Worm (Caenorhabditis elegans) whole organism, young adult: ENCODE measurements around the gene K12H6.2.

ENCODE experiments used
- B0019.2 ChIP-seq: fragments of 200-800 bp; sonication (Bioruptor generic); conservative IDR thresholded peaks from 2 replicates; pipeline ENCODE4 v1.3.6; 2022; ENCODE audit warnings: missing genetic modification reagents, missing genetic modification characterization, missing compliant biosample characterization
- B0336.3 ChIP-seq: fragments of 200-800 bp; sonication (Bioruptor generic); IDR thresholded peaks from 2 replicates; pipeline ENCODE4 v1.3.6; 2022; ENCODE audit warnings: missing genetic modification characterization, missing compliant biosample characterization
- D2030.7 ChIP-seq: fragments of 200-800 bp; sonication (Bioruptor generic); IDR thresholded peaks from 2 replicates; pipeline ENCODE4 v1.3.6; 2022; ENCODE audit warnings: missing genetic modification reagents, missing genetic modification characterization, missing compliant biosample characterization
- F39B2.1 ChIP-seq: fragments of 200-800 bp; sonication (Bioruptor generic); IDR thresholded peaks from 2 replicates; pipeline ENCODE4 v1.3.6; 2022; ENCODE audit warnings: missing genetic modification reagents, missing genetic modification characterization, missing compliant biosample characterization
- F52B5.7 ChIP-seq: sonication (generic microtip); optimal IDR thresholded peaks from 2 replicates; lab custom pipeline; 2016; ENCODE audit warnings: mild to moderate bottlenecking, missing genetic modification characterization, missing compliant biosample characterization
- K11D2.4 ChIP-seq: fragments of 200-800 bp; sonication (Bioruptor generic); IDR thresholded peaks from 2 replicates; pipeline ENCODE4 v1.3.6; 2022; ENCODE audit warnings: missing genetic modification reagents, missing genetic modification characterization, missing compliant biosample characterization
- aptf-3 ChIP-seq: fragments of 200-800 bp; sonication (Bioruptor generic); IDR thresholded peaks from 2 replicates; pipeline ENCODE4 v1.3.6; 2022; ENCODE audit warnings: missing genetic modification characterization, missing compliant biosample characterization
- atf-7 ChIP-seq: sonication (generic microtip); optimal IDR thresholded peaks from 2 replicates; lab custom pipeline; 2017; ENCODE audit warnings: mild to moderate bottlenecking, missing genetic modification characterization, missing compliant biosample characterization
- athp-1 ChIP-seq: sonication (generic microtip); optimal IDR thresholded peaks from 2 replicates; lab custom pipeline; 2017; ENCODE audit warnings: mild to moderate bottlenecking, missing genetic modification characterization, missing compliant biosample characterization
- attf-3 ChIP-seq: fragments of 200-800 bp; sonication (Bioruptor generic); conservative IDR thresholded peaks from 2 replicates; pipeline ENCODE4 v1.3.6; 2022; ENCODE audit warnings: missing genetic modification reagents, missing genetic modification characterization, missing compliant biosample characterization
- attf-5 ChIP-seq: fragments of 200-800 bp; sonication (Bioruptor generic); optimal IDR thresholded peaks from 2 replicates; lab custom pipeline; 2018; ENCODE audit warnings: mild to moderate bottlenecking, missing genetic modification characterization, missing compliant biosample characterization
- ceh-27 ChIP-seq: fragments of 200-800 bp; sonication (Bioruptor generic); optimal IDR thresholded peaks from 2 replicates; lab custom pipeline; 2018; ENCODE audit warnings: mild to moderate bottlenecking, missing genetic modification characterization, moderate library complexity, missing compliant biosample characterization
- ceh-40 ChIP-seq: fragments of 200-800 bp; sonication (Bioruptor generic); IDR thresholded peaks from 2 replicates; pipeline ENCODE4 v1.3.6; 2022; ENCODE audit warnings: missing genetic modification characterization, missing compliant biosample characterization
- egrh-3 ChIP-seq: fragments of 200-800 bp; sonication (Bioruptor generic); IDR thresholded peaks from 2 replicates; pipeline ENCODE4 v1.3.6; 2022; ENCODE audit warnings: missing genetic modification reagents, missing genetic modification characterization, missing compliant biosample characterization
- ekl-4 ChIP-seq: fragments of 200-800 bp; sonication (Bioruptor generic); IDR thresholded peaks from 2 replicates; pipeline ENCODE4 v1.3.6; 2022; ENCODE audit warnings: missing genetic modification reagents, missing genetic modification characterization, missing compliant biosample characterization
- gei-17 ChIP-seq: fragments of 200-800 bp; sonication (Bioruptor generic); optimal IDR thresholded peaks from 2 replicates; lab custom pipeline; 2018; ENCODE audit warnings: mild to moderate bottlenecking, missing genetic modification characterization, missing compliant biosample characterization
- hlh-12 ChIP-seq: sonication (generic microtip); optimal IDR thresholded peaks from 2 replicates; lab custom pipeline; 2016; ENCODE audit warnings: missing genetic modification characterization, missing compliant biosample characterization
- hsf-1 ChIP-seq: fragments of 200-800 bp; sonication (Bioruptor generic); IDR thresholded peaks from 2 replicates; pipeline ENCODE4 v1.3.6; 2022; ENCODE audit warnings: missing genetic modification reagents, missing genetic modification characterization, missing compliant biosample characterization
- lin-40 ChIP-seq: sonication (generic microtip); optimal IDR thresholded peaks from 2 replicates; lab custom pipeline; 2016; ENCODE audit warnings: missing genetic modification characterization, mild to moderate bottlenecking, missing compliant biosample characterization, missing genotype, missing genetic modification reagents
- lir-1 ChIP-seq: fragments of 200-800 bp; sonication (Bioruptor generic); conservative IDR thresholded peaks from 2 replicates; pipeline ENCODE4 v1.3.6; 2022; ENCODE audit warnings: missing genetic modification reagents, missing genetic modification characterization, missing compliant biosample characterization
- lsl-1 ChIP-seq: fragments of 200-800 bp; sonication (Bioruptor generic); optimal IDR thresholded peaks from 2 replicates; lab custom pipeline; 2018; ENCODE audit warnings: mild to moderate bottlenecking, missing genetic modification characterization, moderate library complexity, missing compliant biosample characterization
- madf-10 ChIP-seq: sonication (generic microtip); optimal IDR thresholded peaks from 2 replicates; lab custom pipeline; 2016; ENCODE audit warnings: mild to moderate bottlenecking, missing genetic modification characterization, missing compliant biosample characterization
- madf-3 ChIP-seq: fragments of 200-800 bp; sonication (Bioruptor generic); IDR thresholded peaks from 2 replicates; pipeline ENCODE4 v1.3.6; 2022; ENCODE audit warnings: missing genetic modification reagents, missing genetic modification characterization, missing compliant biosample characterization
- mcd-1 ChIP-seq: fragments of 200-800 bp; sonication (Bioruptor generic); IDR thresholded peaks from 2 replicates; pipeline ENCODE4 v1.3.6; 2022; ENCODE audit warnings: missing genetic modification reagents, missing genetic modification characterization, missing compliant biosample characterization
- mes-4 ChIP-seq: sonication (generic microtip); optimal IDR thresholded peaks from 2 replicates; lab custom pipeline; 2016; ENCODE audit warnings: missing genotype, missing genetic modification characterization, missing compliant biosample characterization
- nfyb-1 ChIP-seq: fragments of 200-800 bp; sonication (Bioruptor generic); IDR thresholded peaks from 2 replicates; pipeline ENCODE4 v1.3.6; 2022; ENCODE audit warnings: missing genetic modification reagents, missing genetic modification characterization, missing compliant biosample characterization
- nhr-80 ChIP-seq: sonication (generic microtip); optimal IDR thresholded peaks from 2 replicates; lab custom pipeline; 2016; ENCODE audit warnings: missing genetic modification characterization, missing compliant biosample characterization
- sdz-38 ChIP-seq: sonication (generic microtip); optimal IDR thresholded peaks from 2 replicates; lab custom pipeline; 2016; ENCODE audit warnings: missing genotype, missing genetic modification characterization, missing compliant biosample characterization
- snpc-1.1 ChIP-seq: sonication (generic microtip); optimal IDR thresholded peaks from 2 replicates; lab custom pipeline; 2017; ENCODE audit warnings: missing genetic modification characterization, mild to moderate bottlenecking, missing compliant biosample characterization, antibody characterized with exemption, moderate library complexity, missing genotype, missing genetic modification reagents; ENCODE audit not compliant: insufficient read depth
- snpc-3.4 ChIP-seq: sonication (generic microtip); optimal IDR thresholded peaks from 2 replicates; lab custom pipeline; 2017; ENCODE audit warnings: missing genetic modification characterization, mild to moderate bottlenecking, missing compliant biosample characterization, antibody characterized with exemption, moderate library complexity, missing genotype, missing genetic modification reagents
- snpc-4 ChIP-seq, 5 experiments: fragments of 150-350 bp in 1 of 5; sonication (generic microtip) in 4 of 5; optimal IDR thresholded peaks; 2 replicates each; lab custom pipeline; 2014 to 2018; ENCODE audit warnings: missing genetic modification characterization in 5 of 5, missing biosample characterization in 3 of 5, antibody characterized with exemption in 2 of 5, mild to moderate bottlenecking in 2 of 5, missing compliant biosample characterization in 2 of 5, missing genotype in 2 of 5, moderate library complexity in 2 of 5, missing genetic modification reagents in 1 of 5
- sptf-2 ChIP-seq: fragments of 200-800 bp; sonication (Bioruptor generic); optimal IDR thresholded peaks from 2 replicates; lab custom pipeline; 2018; ENCODE audit warnings: mild to moderate bottlenecking, missing genetic modification characterization, missing compliant biosample characterization
- tbp1 ChIP-seq: fragments of 200-800 bp; sonication (Bioruptor generic); optimal IDR thresholded peaks from 2 replicates; lab custom pipeline; 2018; ENCODE audit warnings: mild to moderate bottlenecking, missing genetic modification characterization, missing compliant biosample characterization
- unc-62 ChIP-seq: fragments of 150-350 bp; optimal IDR thresholded peaks from 2 replicates; lab custom pipeline; 2014; ENCODE audit warnings: missing biosample characterization, missing genetic modification reagents, missing genetic modification characterization
- ztf-18 ChIP-seq: sonication (generic microtip); optimal IDR thresholded peaks from 2 replicates; lab custom pipeline; 2016; ENCODE audit warnings: missing genotype, mild to moderate bottlenecking, missing genetic modification characterization, missing compliant biosample characterization
- ztf-22 ChIP-seq: fragments of 200-800 bp; sonication (Bioruptor generic); optimal IDR thresholded peaks from 2 replicates; lab custom pipeline; 2018; ENCODE audit warnings: mild to moderate bottlenecking, missing genetic modification characterization, moderate library complexity, missing compliant biosample characterization

Gene K12H6.2

DNA sequence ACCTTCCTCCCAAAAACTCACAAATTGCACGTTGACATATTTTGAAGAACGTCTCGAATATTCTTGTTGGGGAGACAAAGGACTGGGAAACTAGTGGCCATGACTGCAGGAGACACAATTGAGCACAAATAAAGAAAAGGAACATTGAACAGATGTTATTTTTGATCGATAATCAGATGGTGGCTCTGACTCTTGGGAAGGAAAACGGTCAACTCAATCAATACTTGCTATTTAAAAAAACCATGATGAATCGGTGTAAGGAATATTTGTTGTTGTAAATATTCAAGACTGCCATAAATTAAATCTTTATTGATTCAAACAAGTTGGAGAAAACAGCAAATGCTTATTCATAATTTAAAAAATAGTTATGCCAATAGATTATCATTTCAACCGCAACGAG lies 44.6 kb downstream of the K12H6.2 start, which contains the start of gene fbxb-105:
Gene fbxb-105 (minus strand): TSS at position 101 of the 400 bp plus-strand sequence.
- TF ChIP-seq lir-1 (GFP tag; lab: Robert Waterston, UW): no peak
- no peak for TF ChIP-seq snpc-3.4
- no peak for TF ChIP-seq aptf-3 (GFP tag; lab: Robert Waterston, UW)
- TF ChIP-seq B0336.3: no peak
- TF ChIP-seq D2030.7 (GFP tag; lab: Robert Waterston, UW): no peak
- TF ChIP-seq sdz-38 (tag; lab: Kevin White, UChicago): no peak
- TF ChIP-seq egrh-3 (GFP tag; lab: Robert Waterston, UW): no peak
- no peak for TF ChIP-seq gei-17 (GFP tag; lab: Kevin White, UChicago)
- TF ChIP-seq ceh-27: no peak
- no peak for TF ChIP-seq F39B2.1 (GFP tag; lab: Robert Waterston, UW)
- no peak for TF ChIP-seq madf-3 (GFP tag; lab: Robert Waterston, UW)
- TF ChIP-seq snpc-4 (GFP tag; optimal IDR thresholded peaks at IDR 0.05; lab: Kevin White, UChicago): no peak
- TF ChIP-seq snpc-4 (tag; optimal IDR thresholded peaks at IDR 0.05; lab: Kevin White, UChicago): no peak
- no peak for TF ChIP-seq ztf-18 (tag; lab: Kevin White, UChicago)
- no peak for TF ChIP-seq attf-3 (GFP tag; lab: Robert Waterston, UW)
- TF ChIP-seq unc-62: no peak
- no peak for TF ChIP-seq lin-40 (tag; lab: Kevin White, UChicago)
- no peak for TF ChIP-seq hlh-12 (tag; lab: Kevin White, UChicago)

DNA sequence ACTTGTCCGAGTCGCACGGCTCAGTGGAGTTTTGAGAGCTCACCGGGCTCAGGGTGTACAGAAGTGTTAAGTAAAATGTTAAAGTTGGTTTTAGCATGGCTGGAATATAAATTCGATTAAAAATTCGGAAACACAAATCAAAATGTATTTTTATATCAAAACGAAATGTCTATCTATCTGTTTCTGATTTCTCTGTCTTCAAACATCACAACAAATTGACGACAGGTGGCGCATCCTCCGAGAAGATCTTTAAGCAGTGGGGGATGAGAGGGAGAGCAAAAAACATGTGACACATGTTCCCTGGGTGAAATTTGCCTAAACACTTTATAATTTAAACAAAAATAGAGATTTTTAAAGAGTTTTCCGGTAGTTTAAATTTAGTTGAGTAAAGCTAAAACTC lies 46.3 kb downstream of the K12H6.2 start, which contains the start of gene F08D12.7:
Gene F08D12.7 (minus strand): TSS at position 101 of the 400 bp plus-strand sequence.
- TF ChIP-seq nhr-80 (tag; lab: Kevin White, UChicago): no peak
- no peak for TF ChIP-seq mes-4 (tag; lab: Kevin White, UChicago)
- no peak for TF ChIP-seq attf-5 (GFP tag; lab: Kevin White, UChicago)
- no peak for TF ChIP-seq madf-10 (tag; lab: Kevin White, UChicago)
- no peak for TF ChIP-seq snpc-4 (GFP tag; optimal IDR thresholded peaks at IDR 0.05; lab: Kevin White, UChicago)
- TF ChIP-seq snpc-4 (tag; optimal IDR thresholded peaks at IDR 0.05; lab: Kevin White, UChicago): no peak
- no peak for TF ChIP-seq atf-7 (tag; lab: Kevin White, UChicago)
- no peak for TF ChIP-seq ztf-22 (GFP tag; lab: Kevin White, UChicago)
- no peak for TF ChIP-seq hlh-12 (tag; lab: Kevin White, UChicago)
- TF ChIP-seq F52B5.7 (tag; lab: Kevin White, UChicago): no peak
- TF ChIP-seq nfyb-1 (GFP tag; lab: Robert Waterston, UW): no peak
- TF ChIP-seq ekl-4 (GFP tag; lab: Robert Waterston, UW): no peak
- TF ChIP-seq lsl-1 (GFP tag; lab: Kevin White, UChicago): no peak
- no peak for TF ChIP-seq snpc-1.1 (tag; lab: Kevin White, UChicago)
- TF ChIP-seq hsf-1 (GFP tag; lab: Robert Waterston, UW): no peak
- TF ChIP-seq athp-1 (tag; lab: Kevin White, UChicago): no peak
- TF ChIP-seq sptf-2: no peak
- TF ChIP-seq mcd-1 (GFP tag; lab: Robert Waterston, UW): no peak
- no peak for TF ChIP-seq ceh-40 (GFP tag; lab: Robert Waterston, UW)
- no peak for TF ChIP-seq B0019.2 (GFP tag; lab: Robert Waterston, UW)
- TF ChIP-seq, all 124 proteins: peak for 0

DNA sequence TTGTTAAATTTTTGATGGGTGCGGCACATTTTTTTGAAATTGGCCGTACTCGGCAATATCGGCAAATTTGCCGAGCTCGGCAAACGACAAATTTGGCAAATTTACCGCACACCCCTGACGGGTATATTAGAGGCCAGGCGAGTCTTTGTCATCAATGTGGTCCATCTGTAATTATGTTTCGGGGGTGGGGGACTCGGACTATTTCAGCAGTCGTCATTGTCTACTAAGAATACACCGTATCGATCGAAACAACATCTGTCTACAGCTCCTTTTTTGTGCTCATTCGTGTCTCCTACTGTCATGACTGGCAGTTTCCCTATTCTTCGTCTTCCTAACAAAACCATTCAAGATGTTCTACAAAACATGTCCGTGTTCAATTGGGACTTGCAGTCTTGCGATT lies 49.0 kb downstream of the K12H6.2 start, which contains the start of gene F08D12.15:
Gene F08D12.15 (plus strand): TSS at position 301 of the 400 bp plus-strand sequence.
- no peak for TF ChIP-seq B0336.3
- no peak for TF ChIP-seq K11D2.4 (GFP tag; lab: Robert Waterston, UW)
- no peak for TF ChIP-seq tbp1
